Worm (Caenorhabditis elegans): ENCODE data around the gene lact-6.

DNA sequence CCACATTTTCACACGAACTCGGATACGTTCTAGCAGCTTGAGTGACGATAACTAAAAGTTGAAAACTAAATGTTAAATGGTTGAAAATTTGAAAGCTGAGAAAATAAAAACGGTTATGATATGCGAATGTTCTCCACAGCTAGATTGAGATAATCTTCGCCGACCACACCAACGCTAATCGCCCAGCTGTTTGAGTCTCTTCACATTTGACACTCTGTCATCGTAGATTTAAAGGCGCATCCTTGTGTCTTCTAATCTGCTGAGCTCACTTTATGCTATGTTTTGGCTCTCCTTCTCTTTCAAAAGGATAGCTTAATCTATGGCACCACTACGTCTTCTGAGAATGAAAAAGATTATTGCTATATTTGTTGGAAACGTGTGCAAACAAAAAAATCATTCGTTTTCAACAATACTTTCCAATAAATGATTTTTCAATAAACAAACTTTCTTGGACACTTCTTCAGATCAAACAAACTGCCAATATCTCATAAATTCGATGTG, 32.0 kb upstream of the lact-6 start, which contains the start of gene F11E6.10:
- TF ChIP-seq nhr-23 (tag; optimal IDR thresholded peaks at IDR 0.05): no peak
- TF ChIP-seq unc-62 (GFP tag; optimal IDR thresholded peaks at IDR 0.05): no peak
- no peak for TF ChIP-seq dmd-4 (tag; optimal IDR thresholded peaks at IDR 0.05)
- no peak for TF ChIP-seq skn-1 (tag; optimal IDR thresholded peaks at IDR 0.05)
- no peak for TF ChIP-seq lsy-2 (tag; optimal IDR thresholded peaks at IDR 0.05)
- no peak for TF ChIP-seq lin-11 (tag; optimal IDR thresholded peaks at IDR 0.05)
- TF ChIP-seq lin-13 (GFP tag; optimal IDR thresholded peaks at IDR 0.05): no peak
